Worm (Caenorhabditis elegans): Measurements from ENCODE around the gene ifd-2.

DNA sequence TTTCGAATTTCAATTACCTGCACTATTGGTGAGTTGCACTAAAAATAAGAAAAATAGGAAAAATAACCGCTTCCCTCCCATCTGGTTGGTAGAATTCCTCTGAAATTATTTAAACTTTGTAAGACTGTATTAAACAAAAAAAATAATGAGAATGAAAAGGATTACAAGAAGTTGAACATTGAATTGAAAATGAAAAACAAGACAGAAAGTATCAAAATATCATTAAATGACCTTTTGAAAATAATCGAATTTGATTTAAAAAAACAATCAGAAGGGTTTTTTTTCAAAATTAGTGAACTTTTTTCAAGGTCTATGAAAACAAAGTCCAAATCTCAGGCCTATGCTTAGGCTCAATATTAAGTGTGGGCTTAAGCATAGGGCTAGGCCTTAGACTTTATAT is 35.7 kb upstream of the ifd-2 start, which contains the start of gene igcm-1:
- no peak for TF ChIP-seq pqm-1 (tag; optimal IDR thresholded peaks at IDR 0.05)
- no peak for TF ChIP-seq ceh-6 (GFP tag; optimal IDR thresholded peaks at IDR 0.05)
- no peak for TF ChIP-seq unc-42 (tag; optimal IDR thresholded peaks at IDR 0.05)
- no peak for TF ChIP-seq lin-11 (tag; optimal IDR thresholded peaks at IDR 0.05)
- no peak for TF ChIP-seq tbx-2 (tag; optimal IDR thresholded peaks at IDR 0.05)
- no peak for TF ChIP-seq ama-1 (optimal IDR thresholded peaks at IDR 0.05)
